Worm (Caenorhabditis elegans) whole organism, L1 larva: ENCODE results near the gene T07H3.8.

Source experiments
- C34B4.2 ChIP-seq: sonication (generic microtip); optimal IDR thresholded peaks from 2 replicates; lab custom pipeline; 2017; ENCODE audit warnings: mild to moderate bottlenecking, missing genetic modification characterization, missing compliant biosample characterization
- F16B12.6 ChIP-seq: fragments of 150-350 bp; optimal IDR thresholded peaks from 2 replicates; lab custom pipeline; 2014; ENCODE audit warnings: missing biosample characterization, missing genetic modification characterization
- aly-2 ChIP-seq: fragments of 150-350 bp; optimal IDR thresholded peaks from 2 replicates; lab custom pipeline; 2014; ENCODE audit warnings: missing biosample characterization, missing genetic modification characterization
- ama-1 ChIP-seq: fragments of 150-350 bp; optimal IDR thresholded peaks from 2 replicates; lab custom pipeline; 2014
- blmp-1 ChIP-seq: fragments of 150-350 bp; optimal IDR thresholded peaks from 2 replicates; lab custom pipeline; 2014; ENCODE audit warnings: missing biosample characterization, missing genetic modification characterization
- ceh-63 ChIP-seq: fragments of 200-800 bp; sonication (Bioruptor generic); optimal IDR thresholded peaks from 2 replicates; lab custom pipeline; 2018; ENCODE audit warnings: mild to moderate bottlenecking, missing genetic modification characterization, missing compliant biosample characterization
- ceh-8 ChIP-seq: fragments of 200-800 bp; sonication (Bioruptor generic); optimal IDR thresholded peaks from 2 replicates; lab custom pipeline; 2018; ENCODE audit warnings: mild to moderate bottlenecking, missing genetic modification characterization, moderate library complexity, missing compliant biosample characterization
- ceh-88 ChIP-seq: fragments of 200-800 bp; sonication (Bioruptor generic); IDR thresholded peaks from 2 replicates; pipeline ENCODE4 v1.3.6; 2022; ENCODE audit warnings: missing genetic modification characterization, missing compliant biosample characterization
- efl-1 ChIP-seq, 4 experiments: fragments of 150-350 bp; optimal IDR thresholded peaks in 3 of 4; peaks in 1 of 4; 1 replicate in 1 of 4; 2 replicates in 3 of 4; lab custom pipeline; 2014; ENCODE audit warnings: missing biosample characterization in 2 of 4, missing genetic modification characterization in 2 of 4, missing genetic modification reagents in 2 of 4
- efl-3 ChIP-seq: fragments of 200-800 bp; sonication (Bioruptor generic); optimal IDR thresholded peaks from 2 replicates; lab custom pipeline; 2018; ENCODE audit warnings: mild to moderate bottlenecking, missing genetic modification characterization, missing compliant biosample characterization
- egl-13 ChIP-seq: sonication (generic microtip); optimal IDR thresholded peaks from 2 replicates; lab custom pipeline; 2016; ENCODE audit warnings: missing genotype, missing genetic modification reagents, missing genetic modification characterization, missing compliant biosample characterization
- elt-2 ChIP-seq: sonication (generic microtip); optimal IDR thresholded peaks from 2 replicates; lab custom pipeline; 2016; ENCODE audit warnings: missing genetic modification characterization, mild to moderate bottlenecking, inconsistent platforms, missing compliant biosample characterization, missing genetic modification reagents
- elt-3 ChIP-seq, 6 experiments: fragments of 150-350 bp in 1 of 6; sonication (generic microtip); optimal IDR thresholded peaks; 2 replicates each; lab custom pipeline; 2017 to 2018; ENCODE audit warnings: missing biosample characterization in 6 of 6, missing genetic modification characterization in 6 of 6, inconsistent platforms in 1 of 6
- fkh-4 ChIP-seq: sonication (generic microtip); optimal IDR thresholded peaks from 2 replicates; lab custom pipeline; 2016; ENCODE audit warnings: missing compliant biosample characterization, missing genetic modification characterization, borderline replicate concordance
- fos-1 ChIP-seq: fragments of 150-350 bp; optimal IDR thresholded peaks from 2 replicates; lab custom pipeline; 2014; ENCODE audit warnings: missing biosample characterization, missing genetic modification characterization
- hlh-17 ChIP-seq: fragments of 200-800 bp; sonication (Bioruptor generic); optimal IDR thresholded peaks from 2 replicates; lab custom pipeline; 2018; ENCODE audit warnings: missing genetic modification characterization, mild to moderate bottlenecking, missing compliant biosample characterization, moderate library complexity, borderline replicate concordance
- hpl-2 ChIP-seq: fragments of 150-350 bp; optimal IDR thresholded peaks from 2 replicates; lab custom pipeline; 2014; ENCODE audit warnings: missing biosample characterization, missing genetic modification reagents, missing genetic modification characterization
- isw-1 ChIP-seq: fragments of 200-800 bp; sonication (Bioruptor generic); IDR thresholded peaks from 2 replicates; pipeline ENCODE4 v1.3.6; 2022; ENCODE audit warnings: missing genetic modification characterization, missing compliant biosample characterization
- lin-13 ChIP-seq: fragments of 150-350 bp; optimal IDR thresholded peaks from 2 replicates; lab custom pipeline; 2014; ENCODE audit warnings: missing biosample characterization, missing genetic modification reagents, missing genetic modification characterization
- lin-15B ChIP-seq: fragments of 150-350 bp; sonication (generic microtip); optimal IDR thresholded peaks from 3 replicates; lab custom pipeline; 2014; ENCODE audit warnings: missing biosample characterization, missing genetic modification characterization
- lsy-2 ChIP-seq, 2 experiments: fragments of 150-350 bp; optimal IDR thresholded peaks; 2 replicates each; lab custom pipeline; 2014; ENCODE audit warnings: missing biosample characterization in 2 of 2, missing genetic modification characterization in 2 of 2
- mab-9 ChIP-seq: fragments of 200-800 bp; sonication (Bioruptor generic); IDR thresholded peaks from 2 replicates; pipeline ENCODE4 v1.3.6; 2022; ENCODE audit warnings: missing genetic modification reagents, missing genetic modification characterization, missing compliant biosample characterization
- mef-2 ChIP-seq: fragments of 150-350 bp; optimal IDR thresholded peaks from 2 replicates; lab custom pipeline; 2014; ENCODE audit warnings: missing biosample characterization, missing genetic modification characterization
- mep-1 ChIP-seq: fragments of 150-350 bp; optimal IDR thresholded peaks from 2 replicates; lab custom pipeline; 2014; ENCODE audit warnings: missing biosample characterization, missing genetic modification characterization
- nhr-19 ChIP-seq: fragments of 200-800 bp; sonication (Bioruptor generic); conservative IDR thresholded peaks from 2 replicates; pipeline ENCODE4 v1.3.6; 2022; ENCODE audit warnings: missing genetic modification characterization, missing compliant biosample characterization
- nhr-20 ChIP-seq: sonication (generic microtip); optimal IDR thresholded peaks from 2 replicates; lab custom pipeline; 2016; ENCODE audit warnings: mild to moderate bottlenecking, missing genetic modification characterization, missing compliant biosample characterization
- nhr-71 ChIP-seq: sonication (generic microtip); optimal IDR thresholded peaks from 2 replicates; lab custom pipeline; 2016; ENCODE audit warnings: mild to moderate bottlenecking, missing genetic modification characterization, moderate library complexity, missing compliant biosample characterization
- nhr-76 ChIP-seq: sonication (generic microtip); optimal IDR thresholded peaks from 2 replicates; lab custom pipeline; 2017; ENCODE audit warnings: missing biosample characterization, missing genetic modification characterization
- nhr-85 ChIP-seq: sonication (generic microtip); peaks from one replicate; lab custom pipeline; 2016; ENCODE audit warnings: missing genetic modification characterization, inconsistent platforms, missing compliant biosample characterization
- pag-3 ChIP-seq: sonication (generic microtip); optimal IDR thresholded peaks from 2 replicates; lab custom pipeline; 2017; ENCODE audit warnings: missing genetic modification characterization, mild to moderate bottlenecking, missing compliant biosample characterization, antibody characterized with exemption, borderline replicate concordance; ENCODE audit not compliant: insufficient read depth
- pqm-1 ChIP-seq: sonication (generic microtip); optimal IDR thresholded peaks from 3 replicates; lab custom pipeline; 2017; ENCODE audit warnings: missing biosample characterization, missing genetic modification characterization
- skn-1 ChIP-seq: fragments of 150-350 bp; optimal IDR thresholded peaks from 2 replicates; lab custom pipeline; 2014; ENCODE audit warnings: missing biosample characterization, missing genetic modification characterization
- snpc-4 ChIP-seq: fragments of 150-350 bp; optimal IDR thresholded peaks from 2 replicates; lab custom pipeline; 2014; ENCODE audit warnings: missing biosample characterization, missing genetic modification characterization
- sup-37 ChIP-seq: fragments of 200-800 bp; sonication (Bioruptor generic); optimal IDR thresholded peaks from 2 replicates; lab custom pipeline; 2018; ENCODE audit warnings: mild to moderate bottlenecking, missing genetic modification characterization, missing compliant biosample characterization
- unc-30 ChIP-seq: sonication (generic microtip); optimal IDR thresholded peaks from 2 replicates; lab custom pipeline; 2017; ENCODE audit warnings: missing biosample characterization, missing genetic modification characterization
- unc-62 ChIP-seq: fragments of 150-350 bp; optimal IDR thresholded peaks from 2 replicates; lab custom pipeline; 2014; ENCODE audit warnings: missing biosample characterization, missing genetic modification reagents, missing genetic modification characterization
- vab-15 ChIP-seq: sonication (generic microtip); optimal IDR thresholded peaks from 2 replicates; lab custom pipeline; 2017; ENCODE audit warnings: missing genotype, mild to moderate bottlenecking, missing genetic modification characterization, missing compliant biosample characterization
- xbp-1 ChIP-seq: sonication (generic microtip); optimal IDR thresholded peaks from 2 replicates; lab custom pipeline; 2016; ENCODE audit warnings: missing genetic modification characterization, missing compliant biosample characterization

Gene T07H3.8

ce11 chrII:1586305-1586704, at the start of gene T07H3.8:
Gene T07H3.8, plus strand, starts transcription at chrII:1586605.
- no peak for TF ChIP-seq isw-1 (GFP tag; lab: Robert Waterston, UW)
- no peak for TF ChIP-seq fos-1 (tag; lab: Kevin White, UChicago)
- TF ChIP-seq sup-37 (GFP tag; lab: Kevin White, UChicago), result no peak
- TF ChIP-seq unc-62 (GFP tag; lab: Kevin White, UChicago), result no peak
- TF ChIP-seq ceh-88 (GFP tag; lab: Robert Waterston, UW), result no peak
- no peak for TF ChIP-seq ceh-63 (GFP tag; lab: Kevin White, UChicago)
- TF ChIP-seq skn-1 (tag; lab: Kevin White, UChicago), result no peak
- no peak for TF ChIP-seq hpl-2 (GFP tag; lab: Kevin White, UChicago)

- TF ChIP-seq elt-2 (tag; lab: Kevin White, UChicago), result no peak
- TF ChIP-seq mep-1 (tag; lab: Kevin White, UChicago), result no peak
- no peak for TF ChIP-seq nhr-76 (tag; lab: Kevin White, UChicago)
- TF ChIP-seq F16B12.6, result no peak
- no peak for TF ChIP-seq ceh-8
- TF ChIP-seq mef-2 (tag; lab: Kevin White, UChicago), result no peak
- TF ChIP-seq nhr-19 (GFP tag; lab: Robert Waterston, UW), result no peak
- TF ChIP-seq vab-15 (tag; lab: Kevin White, UChicago), result no peak
- TF ChIP-seq pqm-1, result no peak
- TF ChIP-seq lin-13 (GFP tag; lab: Kevin White, UChicago), result no peak
- no peak for TF ChIP-seq lsy-2 (tag; optimal IDR thresholded peaks at IDR 0.05; lab: Kevin White, UChicago)
- TF ChIP-seq mab-9 (GFP tag; lab: Robert Waterston, UW), result no peak
- no peak for TF ChIP-seq lin-15B (tag; lab: Kevin White, UChicago)
- no peak for TF ChIP-seq nhr-20
- TF ChIP-seq elt-3 (tag; optimal IDR thresholded peaks at IDR 0.05; lab: Kevin White, UChicago), result no peak
- no peak for TF ChIP-seq ceh-88 (GFP tag; lab: Robert Waterston, UW)
- no peak for TF ChIP-seq sup-37 (GFP tag; lab: Kevin White, UChicago)
- no peak for TF ChIP-seq egl-13 (tag; lab: Kevin White, UChicago)
- TF ChIP-seq, all 84 proteins: peak for 0
Measured at ce11 chrII:1537321-1537720, 49.1 kb upstream of the T07H3.8 start, which contains the start of gene fbxb-42. Gene fbxb-42, plus strand, starts transcription at chrII:1537621.

DNA sequence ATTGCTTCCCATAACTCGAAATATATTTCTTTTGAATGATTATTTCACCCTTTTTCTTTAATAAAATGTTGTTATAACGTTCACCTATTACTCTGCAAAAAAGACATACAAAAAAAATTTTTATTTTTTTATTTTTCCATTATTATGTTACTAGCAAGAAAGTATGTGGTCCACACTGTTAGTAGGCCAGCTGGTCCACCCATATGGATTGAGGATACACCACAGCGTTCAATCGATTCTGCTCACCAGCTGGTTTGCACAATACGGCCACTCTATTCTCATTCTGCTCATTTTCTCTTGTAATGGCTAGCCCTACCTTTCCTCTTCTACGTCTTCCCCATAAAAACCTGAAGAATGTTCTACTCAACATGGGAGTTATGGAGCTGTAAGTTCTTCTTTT, 47.8 kb upstream of the T07H3.8 start, which contains the start of gene fbxb-44:
Gene fbxb-44, plus strand, starts transcription at position 301 of the 400 bp plus-strand sequence.
- TF ChIP-seq mef-2 (tag; lab: Kevin White, UChicago) (no peak), snpc-4 (tag; lab: Kevin White, UChicago) (no peak), blmp-1 (tag; lab: Kevin White, UChicago) (no peak), aly-2 (tag; lab: Kevin White, UChicago) (no peak), efl-3 (GFP tag; lab: Kevin White, UChicago) (no peak), nhr-71 (no peak), efl-1 (optimal IDR thresholded peaks at IDR 0.05; lab: Kevin White, UChicago) (no peak), efl-1 (GFP tag; optimal IDR thresholded peaks at IDR 0.05 in 1 of 2; lab: Kevin White, UChicago) (no peak), nhr-85 (no peak), hlh-17 (GFP tag; lab: Kevin White, UChicago) (no peak), fkh-4 (tag; lab: Kevin White, UChicago) (no peak), nhr-19 (GFP tag; lab: Robert Waterston, UW) (no peak), ama-1 (lab: Kevin White, UChicago) (no peak), C34B4.2 (tag; lab: Kevin White, UChicago) (no peak), lin-13 (GFP tag; lab: Kevin White, UChicago) (no peak), unc-30 (tag; lab: Kevin White, UChicago) (no peak), xbp-1 (no peak), pag-3 (no peak)
- TF ChIP-seq, all 84 proteins: peak for 0
